Worm (Caenorhabditis elegans) whole organism, young adult: ENCODE data around the gene trap-2.

Experiments
- B0336.3 ChIP-seq: fragments of 200-800 bp; sonication (Bioruptor generic); IDR thresholded peaks from 2 replicates; pipeline ENCODE4 v1.3.6; 2022; ENCODE audit warnings: missing genetic modification characterization, missing compliant biosample characterization
- F10E7.11 ChIP-seq: sonication (generic microtip); optimal IDR thresholded peaks from 2 replicates; lab custom pipeline; 2017; ENCODE audit warnings: mild to moderate bottlenecking, missing genetic modification characterization, moderate library complexity, missing compliant biosample characterization
- F22D6.2 ChIP-seq: sonication (generic microtip); optimal IDR thresholded peaks from 2 replicates; lab custom pipeline; 2016; ENCODE audit warnings: mild to moderate bottlenecking, missing genetic modification characterization, missing compliant biosample characterization
- F23B12.7 ChIP-seq: sonication (generic microtip); optimal IDR thresholded peaks from 2 replicates; lab custom pipeline; 2017; ENCODE audit warnings: missing genetic modification characterization, mild to moderate bottlenecking, missing compliant biosample characterization, antibody characterized with exemption, moderate library complexity; ENCODE audit not compliant: insufficient read depth
- F33H1.4 ChIP-seq: fragments of 200-800 bp; sonication (Bioruptor generic); IDR thresholded peaks from 2 replicates; pipeline ENCODE4 v1.3.6; 2022; ENCODE audit warnings: missing genetic modification reagents, missing genetic modification characterization, missing compliant biosample characterization
- F49E8.2 ChIP-seq: sonication (generic microtip); optimal IDR thresholded peaks from 3 replicates; lab custom pipeline; 2017; ENCODE audit warnings: missing genetic modification characterization, mild to moderate bottlenecking, missing compliant biosample characterization, antibody characterized with exemption, moderate library complexity; ENCODE audit not compliant: insufficient read depth
- F57A8.1 ChIP-seq: fragments of 200-800 bp; sonication (Bioruptor generic); optimal IDR thresholded peaks from 2 replicates; lab custom pipeline; 2018; ENCODE audit warnings: mild to moderate bottlenecking, missing genetic modification characterization, moderate library complexity, missing compliant biosample characterization
- F57C9.4 ChIP-seq: sonication (generic microtip); optimal IDR thresholded peaks from 2 replicates; lab custom pipeline; 2017; ENCODE audit warnings: mild to moderate bottlenecking, missing genetic modification characterization, missing compliant biosample characterization
- T26A5.8 ChIP-seq: sonication (generic microtip); optimal IDR thresholded peaks from 2 replicates; lab custom pipeline; 2016; ENCODE audit warnings: missing genetic modification characterization, missing compliant biosample characterization
- Y56A3A.18 ChIP-seq: fragments of 200-800 bp; sonication (Bioruptor generic); IDR thresholded peaks from 2 replicates; pipeline ENCODE4 v1.3.6; 2022; ENCODE audit warnings: missing genetic modification reagents, missing genetic modification characterization, missing compliant biosample characterization
- Y79H2A.3 ChIP-seq: fragments of 200-800 bp; sonication (Bioruptor generic); conservative IDR thresholded peaks from 2 replicates; pipeline ENCODE4 v1.3.6; 2022; ENCODE audit warnings: missing genetic modification reagents, missing genetic modification characterization, missing compliant biosample characterization
- aptf-3 ChIP-seq: fragments of 200-800 bp; sonication (Bioruptor generic); IDR thresholded peaks from 2 replicates; pipeline ENCODE4 v1.3.6; 2022; ENCODE audit warnings: missing genetic modification characterization, missing compliant biosample characterization
- atf-7 ChIP-seq: sonication (generic microtip); optimal IDR thresholded peaks from 2 replicates; lab custom pipeline; 2017; ENCODE audit warnings: mild to moderate bottlenecking, missing genetic modification characterization, missing compliant biosample characterization
- attf-6 ChIP-seq: fragments of 200-800 bp; sonication (Bioruptor generic); IDR thresholded peaks from 2 replicates; pipeline ENCODE4 v1.3.6; 2022; ENCODE audit warnings: missing genetic modification reagents, missing genetic modification characterization, missing compliant biosample characterization
- bed-1 ChIP-seq: fragments of 200-800 bp; sonication (Bioruptor generic); IDR thresholded peaks from 2 replicates; pipeline ENCODE4 v1.3.6; 2022; ENCODE audit warnings: missing genetic modification reagents, missing genetic modification characterization, missing compliant biosample characterization
- chd-7 ChIP-seq: sonication (generic microtip); optimal IDR thresholded peaks from 2 replicates; lab custom pipeline; 2016; ENCODE audit warnings: mild to moderate bottlenecking, missing genetic modification characterization, moderate library complexity, missing compliant biosample characterization
- egl-18 ChIP-seq: fragments of 200-800 bp; sonication (Bioruptor generic); IDR thresholded peaks from 2 replicates; pipeline ENCODE4 v1.3.6; 2022; ENCODE audit warnings: missing genetic modification reagents, missing genetic modification characterization, missing compliant biosample characterization
- hlh-12 ChIP-seq: sonication (generic microtip); optimal IDR thresholded peaks from 2 replicates; lab custom pipeline; 2016; ENCODE audit warnings: missing genetic modification characterization, missing compliant biosample characterization
- hrde-1 ChIP-seq: sonication (generic microtip); optimal IDR thresholded peaks from 2 replicates; lab custom pipeline; 2016; ENCODE audit warnings: missing genetic modification characterization, mild to moderate bottlenecking, missing compliant biosample characterization, moderate library complexity, missing genotype, missing genetic modification reagents, borderline replicate concordance
- lin-35 ChIP-seq, 3 experiments: fragments of 150-350 bp in 2 of 3; sonication (generic microtip) in 1 of 3; optimal IDR thresholded peaks; 2 replicates each; lab custom pipeline; 2014 to 2018; ENCODE audit warnings: missing biosample characterization in 3 of 3, missing genetic modification characterization in 3 of 3, missing genetic modification reagents in 3 of 3
- lin-54 ChIP-seq: fragments of 200-800 bp; sonication (Bioruptor generic); optimal IDR thresholded peaks from 2 replicates; lab custom pipeline; 2018; ENCODE audit warnings: mild to moderate bottlenecking, missing genetic modification characterization, missing compliant biosample characterization
- lsl-1 ChIP-seq: fragments of 200-800 bp; sonication (Bioruptor generic); optimal IDR thresholded peaks from 2 replicates; lab custom pipeline; 2018; ENCODE audit warnings: mild to moderate bottlenecking, missing genetic modification characterization, moderate library complexity, missing compliant biosample characterization
- madf-10 ChIP-seq: sonication (generic microtip); optimal IDR thresholded peaks from 2 replicates; lab custom pipeline; 2016; ENCODE audit warnings: mild to moderate bottlenecking, missing genetic modification characterization, missing compliant biosample characterization
- madf-6 ChIP-seq: fragments of 200-800 bp; sonication (Bioruptor generic); IDR thresholded peaks from 2 replicates; pipeline ENCODE4 v1.3.6; 2022; ENCODE audit warnings: missing genetic modification reagents, missing genetic modification characterization, missing compliant biosample characterization
- madf-8 ChIP-seq: fragments of 200-800 bp; sonication (Bioruptor generic); conservative IDR thresholded peaks from 2 replicates; pipeline ENCODE4 v1.3.6; 2022; ENCODE audit warnings: missing genetic modification reagents, missing genetic modification characterization, missing compliant biosample characterization
- mel-28 ChIP-seq: sonication (generic microtip); optimal IDR thresholded peaks from 2 replicates; lab custom pipeline; 2016; ENCODE audit warnings: borderline replicate concordance, mild to moderate bottlenecking, missing genetic modification characterization, missing compliant biosample characterization
- rec-8 ChIP-seq, 2 experiments: sonication (generic microtip); optimal IDR thresholded peaks; 2 replicates each; lab custom pipeline; 2016; ENCODE audit warnings: mild to moderate bottlenecking in 2 of 2, missing genetic modification characterization in 2 of 2, missing genetic modification reagents in 2 of 2, missing genotype in 2 of 2, missing biosample characterization in 1 of 2, missing compliant biosample characterization in 1 of 2, moderate library complexity in 1 of 2
- snpc-1.1 ChIP-seq: sonication (generic microtip); optimal IDR thresholded peaks from 2 replicates; lab custom pipeline; 2017; ENCODE audit warnings: missing genetic modification characterization, mild to moderate bottlenecking, missing compliant biosample characterization, antibody characterized with exemption, moderate library complexity, missing genotype, missing genetic modification reagents; ENCODE audit not compliant: insufficient read depth
- snpc-1.3 ChIP-seq: sonication (generic microtip); optimal IDR thresholded peaks from 2 replicates; lab custom pipeline; 2017; ENCODE audit warnings: missing genetic modification characterization, mild to moderate bottlenecking, missing compliant biosample characterization, antibody characterized with exemption, moderate library complexity, missing genotype, missing genetic modification reagents; ENCODE audit not compliant: insufficient read depth
- snpc-3.4 ChIP-seq: sonication (generic microtip); optimal IDR thresholded peaks from 2 replicates; lab custom pipeline; 2017; ENCODE audit warnings: missing genetic modification characterization, mild to moderate bottlenecking, missing compliant biosample characterization, antibody characterized with exemption, moderate library complexity, missing genotype, missing genetic modification reagents
- unc-130 ChIP-seq: sonication (generic microtip); optimal IDR thresholded peaks from 2 replicates; lab custom pipeline; 2016; ENCODE audit warnings: missing genetic modification reagents, missing genetic modification characterization, missing compliant biosample characterization
- ztf-26 ChIP-seq: sonication (generic microtip); optimal IDR thresholded peaks from 2 replicates; lab custom pipeline; 2017; ENCODE audit warnings: missing genetic modification characterization, missing compliant biosample characterization
- ztf-28 ChIP-seq: fragments of 200-800 bp; sonication (Bioruptor generic); IDR thresholded peaks from 2 replicates; pipeline ENCODE4 v1.3.6; 2022; ENCODE audit warnings: missing genetic modification reagents, missing genetic modification characterization, missing compliant biosample characterization
- ztf-3 ChIP-seq: fragments of 200-800 bp; sonication (Bioruptor generic); optimal IDR thresholded peaks from 2 replicates; lab custom pipeline; 2018; ENCODE audit warnings: mild to moderate bottlenecking, missing genetic modification characterization, missing compliant biosample characterization

Gene trap-2

ce11 chrX:777421-777820 is 9.6 kb upstream of the trap-2 start, which contains the start of gene nas-15:
TSS of gene nas-15 (plus strand) at chrX:777721.
- TF ChIP-seq attf-6 (GFP tag; lab: Robert Waterston, UW) (no peak), F22D6.2 (no peak), snpc-3.4 (no peak), ztf-3 (GFP tag; lab: Kevin White, UChicago) (no peak), egl-18 (GFP tag; lab: Robert Waterston, UW) (no peak), Y79H2A.3 (GFP tag; lab: Robert Waterston, UW) (no peak), snpc-1.3 (tag; lab: Kevin White, UChicago) (no peak), aptf-3 (GFP tag; lab: Robert Waterston, UW) (no peak), atf-7 (tag; lab: Kevin White, UChicago) (no peak), madf-10 (tag; lab: Kevin White, UChicago) (no peak), F33H1.4 (no peak), ztf-26 (tag; lab: Kevin White, UChicago) (no peak), F10E7.11 (tag; lab: Kevin White, UChicago) (no peak), lin-54 (GFP tag; lab: Kevin White, UChicago) (no peak), rec-8 (tag; optimal IDR thresholded peaks at IDR 0.05; lab: Kevin White, UChicago) (no peak), mel-28 (tag; lab: Kevin White, UChicago) (no peak)

- TF ChIP-seq B0336.3 (GFP tag; lab: Robert Waterston, UW) (no peak), hlh-12 (tag; lab: Kevin White, UChicago) (no peak), T26A5.8 (no peak), ztf-28 (GFP tag; lab: Robert Waterston, UW) (no peak), Y56A3A.18 (GFP tag; lab: Robert Waterston, UW) (no peak), rec-8 (tag; optimal IDR thresholded peaks at IDR 0.05; lab: Kevin White, UChicago) (no peak), F57C9.4 (tag; lab: Kevin White, UChicago) (no peak), lsl-1 (GFP tag; lab: Kevin White, UChicago) (no peak), hrde-1 (tag; lab: Kevin White, UChicago) (no peak), madf-6 (GFP tag; lab: Robert Waterston, UW) (no peak), snpc-1.1 (tag; lab: Kevin White, UChicago) (no peak)
- TF ChIP-seq, all 124 proteins: peak for 0
These were observed 4.3 kb upstream of the trap-2 start, which contains the start of gene T04G9.4 for ce11 chrX:772184-772583. TSS of gene T04G9.4 (plus strand) at chrX:772476.

DNA sequence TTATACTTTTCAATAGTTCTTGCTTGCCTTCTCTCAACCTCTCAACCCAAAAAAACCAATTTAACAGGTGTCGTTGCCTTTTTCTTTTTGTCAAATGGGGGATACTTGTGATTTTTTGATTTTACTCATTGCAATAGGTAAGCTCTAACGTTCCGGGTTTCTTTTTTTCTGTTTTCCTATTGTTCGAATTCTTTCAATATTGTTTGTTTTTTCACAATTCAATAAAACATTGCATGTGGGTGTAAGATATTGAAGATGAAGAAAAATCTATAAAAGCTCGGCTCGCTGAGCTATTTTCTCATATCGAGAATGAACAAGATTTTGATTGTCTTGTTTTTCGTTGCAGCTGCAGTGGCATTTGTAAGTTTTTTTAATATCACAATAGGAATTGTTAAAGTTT is 2.7 kb upstream of the trap-2 start, which contains the start of gene T04G9.7:
T04G9.7 (plus strand) TSS at position 301 of the 400 bp plus-strand sequence.
- TF ChIP-seq ztf-3 (GFP tag; lab: Kevin White, UChicago) (no peak), chd-7 (tag; lab: Kevin White, UChicago) (no peak), egl-18 (GFP tag; lab: Robert Waterston, UW) (no peak), snpc-3.4 (no peak), lin-35 (GFP tag; optimal IDR thresholded peaks at IDR 0.05; lab: Kevin White, UChicago) (no peak), unc-130 (GFP tag; lab: Kevin White, UChicago) (no peak), F57A8.1 (GFP tag; lab: Kevin White, UChicago) (no peak), Y79H2A.3 (GFP tag; lab: Robert Waterston, UW) (no peak), madf-8 (GFP tag; lab: Robert Waterston, UW) (no peak), F49E8.2 (no peak), bed-1 (GFP tag; lab: Robert Waterston, UW) (no peak), F23B12.7 (no peak)
